Worm (Caenorhabditis elegans) whole organism, young adult: Measurements from ENCODE around the gene B0244.10.

Source experiments
- B0019.2 ChIP-seq: fragments of 200-800 bp; sonication (Bioruptor generic); conservative IDR thresholded peaks from 2 replicates; pipeline ENCODE4 v1.3.6; 2022; ENCODE audit warnings: missing genetic modification reagents, missing genetic modification characterization, missing compliant biosample characterization
- F22D6.2 ChIP-seq: sonication (generic microtip); optimal IDR thresholded peaks from 2 replicates; lab custom pipeline; 2016; ENCODE audit warnings: mild to moderate bottlenecking, missing genetic modification characterization, missing compliant biosample characterization
- F33H1.4 ChIP-seq: fragments of 200-800 bp; sonication (Bioruptor generic); IDR thresholded peaks from 2 replicates; pipeline ENCODE4 v1.3.6; 2022; ENCODE audit warnings: missing genetic modification reagents, missing genetic modification characterization, missing compliant biosample characterization
- F52B5.7 ChIP-seq: sonication (generic microtip); optimal IDR thresholded peaks from 2 replicates; lab custom pipeline; 2016; ENCODE audit warnings: mild to moderate bottlenecking, missing genetic modification characterization, missing compliant biosample characterization
- T07F8.4 ChIP-seq: sonication (generic microtip); optimal IDR thresholded peaks from 2 replicates; lab custom pipeline; 2016; ENCODE audit warnings: mild to moderate bottlenecking, missing genetic modification characterization, moderate library complexity, missing compliant biosample characterization
- Y53F4B.3 ChIP-seq: fragments of 200-800 bp; sonication (Bioruptor generic); IDR thresholded peaks from 2 replicates; pipeline ENCODE4 v1.3.6; 2022; ENCODE audit warnings: missing genetic modification reagents, missing genetic modification characterization, missing compliant biosample characterization
- Y53G8AR.9 ChIP-seq: fragments of 200-800 bp; sonication (Bioruptor generic); conservative IDR thresholded peaks from 2 replicates; pipeline ENCODE4 v1.3.6; 2022; ENCODE audit warnings: missing genetic modification reagents, missing genetic modification characterization, missing compliant biosample characterization
- Y67H2A.10 ChIP-seq: fragments of 200-800 bp; sonication (Bioruptor generic); conservative IDR thresholded peaks from 2 replicates; pipeline ENCODE4 v1.3.6; 2022; ENCODE audit warnings: missing genetic modification reagents, missing genetic modification characterization, missing compliant biosample characterization
- ZK185.1 ChIP-seq: sonication (generic microtip); optimal IDR thresholded peaks from 2 replicates; lab custom pipeline; 2016; ENCODE audit warnings: mild to moderate bottlenecking, missing genetic modification characterization, missing compliant biosample characterization; ENCODE audit not compliant: poor library complexity, severe bottlenecking
- akir-1 ChIP-seq: fragments of 200-800 bp; sonication (Bioruptor generic); optimal IDR thresholded peaks from 2 replicates; lab custom pipeline; 2018; ENCODE audit warnings: mild to moderate bottlenecking, missing genetic modification characterization, moderate library complexity, missing compliant biosample characterization
- aptf-3 ChIP-seq: fragments of 200-800 bp; sonication (Bioruptor generic); IDR thresholded peaks from 2 replicates; pipeline ENCODE4 v1.3.6; 2022; ENCODE audit warnings: missing genetic modification characterization, missing compliant biosample characterization
- athp-1 ChIP-seq: sonication (generic microtip); optimal IDR thresholded peaks from 2 replicates; lab custom pipeline; 2017; ENCODE audit warnings: mild to moderate bottlenecking, missing genetic modification characterization, missing compliant biosample characterization
- ccch-3 ChIP-seq: fragments of 200-800 bp; sonication (Bioruptor generic); optimal IDR thresholded peaks from 2 replicates; lab custom pipeline; 2018; ENCODE audit warnings: mild to moderate bottlenecking, missing genetic modification characterization, missing compliant biosample characterization
- cebp-1 ChIP-seq, 2 experiments: fragments of 200-800 bp in 1 of 2; sonication (Bioruptor generic) in 1 of 2; sonication (generic microtip) in 1 of 2; IDR thresholded peaks in 1 of 2; optimal IDR thresholded peaks in 1 of 2; 2 replicates each; pipeline versions ENCODE4 v1.3.6 to Lab custom; 2017 to 2022; ENCODE audit warnings: missing compliant biosample characterization in 2 of 2, missing genetic modification characterization in 2 of 2, mild to moderate bottlenecking in 1 of 2, missing genetic modification reagents in 1 of 2, moderate library complexity in 1 of 2
- ceh-100 ChIP-seq: fragments of 200-800 bp; sonication (Bioruptor generic); IDR thresholded peaks from 2 replicates; pipeline ENCODE4 v1.3.6; 2022; ENCODE audit warnings: missing genetic modification reagents, missing genetic modification characterization, missing compliant biosample characterization
- ceh-27 ChIP-seq: fragments of 200-800 bp; sonication (Bioruptor generic); optimal IDR thresholded peaks from 2 replicates; lab custom pipeline; 2018; ENCODE audit warnings: mild to moderate bottlenecking, missing genetic modification characterization, moderate library complexity, missing compliant biosample characterization
- ceh-40 ChIP-seq: fragments of 200-800 bp; sonication (Bioruptor generic); IDR thresholded peaks from 2 replicates; pipeline ENCODE4 v1.3.6; 2022; ENCODE audit warnings: missing genetic modification characterization, missing compliant biosample characterization
- chd-7 ChIP-seq: sonication (generic microtip); optimal IDR thresholded peaks from 2 replicates; lab custom pipeline; 2016; ENCODE audit warnings: mild to moderate bottlenecking, missing genetic modification characterization, moderate library complexity, missing compliant biosample characterization
- dox-1 ChIP-seq: fragments of 200-800 bp; sonication (Bioruptor generic); IDR thresholded peaks from 2 replicates; pipeline ENCODE4 v1.3.6; 2022; ENCODE audit warnings: missing genetic modification reagents, missing genetic modification characterization, missing compliant biosample characterization
- dpff-1 ChIP-seq: sonication (generic microtip); optimal IDR thresholded peaks from 2 replicates; lab custom pipeline; 2017; ENCODE audit warnings: mild to moderate bottlenecking, missing genetic modification characterization, missing compliant biosample characterization
- egl-44 ChIP-seq: fragments of 200-800 bp; sonication (Bioruptor generic); IDR thresholded peaks from 2 replicates; pipeline ENCODE4 v1.3.6; 2022; ENCODE audit warnings: missing genetic modification reagents, missing genetic modification characterization, missing compliant biosample characterization
- ekl-4 ChIP-seq: fragments of 200-800 bp; sonication (Bioruptor generic); IDR thresholded peaks from 2 replicates; pipeline ENCODE4 v1.3.6; 2022; ENCODE audit warnings: missing genetic modification reagents, missing genetic modification characterization, missing compliant biosample characterization
- gei-17 ChIP-seq: fragments of 200-800 bp; sonication (Bioruptor generic); optimal IDR thresholded peaks from 2 replicates; lab custom pipeline; 2018; ENCODE audit warnings: mild to moderate bottlenecking, missing genetic modification characterization, missing compliant biosample characterization
- him-1 ChIP-seq: sonication (generic microtip); optimal IDR thresholded peaks from 2 replicates; lab custom pipeline; 2016; ENCODE audit warnings: missing genotype, missing genetic modification reagents, missing genetic modification characterization, missing compliant biosample characterization
- hlh-12 ChIP-seq: sonication (generic microtip); optimal IDR thresholded peaks from 2 replicates; lab custom pipeline; 2016; ENCODE audit warnings: missing genetic modification characterization, missing compliant biosample characterization
- hlh-26 ChIP-seq: fragments of 200-800 bp; sonication (Bioruptor generic); conservative IDR thresholded peaks from 2 replicates; pipeline ENCODE4 v1.3.6; 2022; ENCODE audit warnings: missing genetic modification reagents, missing genetic modification characterization, missing compliant biosample characterization
- hmg-1.2 ChIP-seq: fragments of 200-800 bp; sonication (Bioruptor generic); IDR thresholded peaks from 2 replicates; pipeline ENCODE4 v1.3.6; 2022; ENCODE audit warnings: missing genetic modification reagents, missing genetic modification characterization, missing compliant biosample characterization
- hsf-1 ChIP-seq: fragments of 200-800 bp; sonication (Bioruptor generic); IDR thresholded peaks from 2 replicates; pipeline ENCODE4 v1.3.6; 2022; ENCODE audit warnings: missing genetic modification reagents, missing genetic modification characterization, missing compliant biosample characterization
- lag-1 ChIP-seq: fragments of 200-800 bp; sonication (Bioruptor generic); IDR thresholded peaks from 2 replicates; pipeline ENCODE4 v1.3.6; 2022; ENCODE audit warnings: missing genetic modification reagents, missing genetic modification characterization, missing compliant biosample characterization
- let-607 ChIP-seq, 2 experiments: fragments of 200-800 bp in 1 of 2; sonication (Bioruptor generic) in 1 of 2; sonication (generic microtip) in 1 of 2; optimal IDR thresholded peaks; 2 replicates each; lab custom pipeline; 2016 to 2018; ENCODE audit warnings: mild to moderate bottlenecking in 2 of 2, missing compliant biosample characterization in 2 of 2, missing genetic modification characterization in 2 of 2, moderate library complexity in 2 of 2, missing genotype in 1 of 2
- lin-35 ChIP-seq, 3 experiments: fragments of 150-350 bp in 2 of 3; sonication (generic microtip) in 1 of 3; optimal IDR thresholded peaks; 2 replicates each; lab custom pipeline; 2014 to 2018; ENCODE audit warnings: missing biosample characterization in 3 of 3, missing genetic modification characterization in 3 of 3, missing genetic modification reagents in 3 of 3
- lin-40 ChIP-seq: sonication (generic microtip); optimal IDR thresholded peaks from 2 replicates; lab custom pipeline; 2016; ENCODE audit warnings: missing genetic modification characterization, mild to moderate bottlenecking, missing compliant biosample characterization, missing genotype, missing genetic modification reagents
- madf-10 ChIP-seq: sonication (generic microtip); optimal IDR thresholded peaks from 2 replicates; lab custom pipeline; 2016; ENCODE audit warnings: mild to moderate bottlenecking, missing genetic modification characterization, missing compliant biosample characterization
- madf-3 ChIP-seq: fragments of 200-800 bp; sonication (Bioruptor generic); IDR thresholded peaks from 2 replicates; pipeline ENCODE4 v1.3.6; 2022; ENCODE audit warnings: missing genetic modification reagents, missing genetic modification characterization, missing compliant biosample characterization
- madf-6 ChIP-seq: fragments of 200-800 bp; sonication (Bioruptor generic); IDR thresholded peaks from 2 replicates; pipeline ENCODE4 v1.3.6; 2022; ENCODE audit warnings: missing genetic modification reagents, missing genetic modification characterization, missing compliant biosample characterization
- mxl-1 ChIP-seq: sonication (generic microtip); optimal IDR thresholded peaks from 2 replicates; lab custom pipeline; 2016; ENCODE audit warnings: missing genetic modification characterization, missing compliant biosample characterization
- nfyb-1 ChIP-seq: fragments of 200-800 bp; sonication (Bioruptor generic); IDR thresholded peaks from 2 replicates; pipeline ENCODE4 v1.3.6; 2022; ENCODE audit warnings: missing genetic modification reagents, missing genetic modification characterization, missing compliant biosample characterization
- nhr-80 ChIP-seq: sonication (generic microtip); optimal IDR thresholded peaks from 2 replicates; lab custom pipeline; 2016; ENCODE audit warnings: missing genetic modification characterization, missing compliant biosample characterization
- snpc-4 ChIP-seq, 5 experiments: fragments of 150-350 bp in 1 of 5; sonication (generic microtip) in 4 of 5; optimal IDR thresholded peaks; 2 replicates each; lab custom pipeline; 2014 to 2018; ENCODE audit warnings: missing genetic modification characterization in 5 of 5, missing biosample characterization in 3 of 5, antibody characterized with exemption in 2 of 5, mild to moderate bottlenecking in 2 of 5, missing compliant biosample characterization in 2 of 5, missing genotype in 2 of 5, moderate library complexity in 2 of 5, missing genetic modification reagents in 1 of 5
- tlf-1 ChIP-seq: fragments of 200-800 bp; sonication (Bioruptor generic); optimal IDR thresholded peaks from 2 replicates; lab custom pipeline; 2018; ENCODE audit warnings: mild to moderate bottlenecking, missing genetic modification characterization, missing compliant biosample characterization
- unc-130 ChIP-seq: sonication (generic microtip); optimal IDR thresholded peaks from 2 replicates; lab custom pipeline; 2016; ENCODE audit warnings: missing genetic modification reagents, missing genetic modification characterization, missing compliant biosample characterization
- xnd-1 ChIP-seq: sonication (generic microtip); optimal IDR thresholded peaks from 2 replicates; lab custom pipeline; 2016; ENCODE audit warnings: missing genotype, missing genetic modification reagents, missing genetic modification characterization, missing compliant biosample characterization
- zim-3 ChIP-seq: sonication (generic microtip); optimal IDR thresholded peaks from 2 replicates; lab custom pipeline; 2017; ENCODE audit warnings: mild to moderate bottlenecking, missing genetic modification characterization, moderate library complexity, missing compliant biosample characterization
- ztf-3 ChIP-seq: fragments of 200-800 bp; sonication (Bioruptor generic); optimal IDR thresholded peaks from 2 replicates; lab custom pipeline; 2018; ENCODE audit warnings: mild to moderate bottlenecking, missing genetic modification characterization, missing compliant biosample characterization
- ztf-6 ChIP-seq: fragments of 200-800 bp; sonication (Bioruptor generic); IDR thresholded peaks from 2 replicates; pipeline ENCODE4 v1.3.6; 2022; ENCODE audit warnings: missing genetic modification reagents, missing genetic modification characterization, missing compliant biosample characterization

The B0244.10 gene

DNA sequence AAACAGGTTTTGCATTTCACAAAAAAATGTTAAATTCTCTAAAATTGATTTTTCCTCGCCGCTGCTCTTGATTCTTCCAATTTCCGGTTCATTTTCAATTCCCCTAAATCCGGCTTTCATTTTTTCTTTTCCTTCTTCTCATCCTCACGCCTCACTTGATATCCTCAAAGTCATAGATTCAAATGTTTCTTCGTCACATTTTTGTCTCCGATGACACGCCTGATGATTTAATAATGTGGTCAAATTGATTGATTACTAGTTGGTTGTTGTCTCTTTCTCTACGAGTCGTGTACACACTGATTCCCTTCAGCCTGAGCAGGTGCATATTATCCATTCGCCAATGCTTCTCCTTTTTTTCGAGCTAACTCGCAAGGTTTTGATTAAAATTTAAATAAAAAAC is 13.5 kb upstream of the B0244.10 start:
- no peak for TF ChIP-seq ZK185.1 (tag; lab: Kevin White, UChicago)
- TF ChIP-seq madf-6 (GFP tag; lab: Robert Waterston, UW) = no peak
- no peak for TF ChIP-seq lin-40
- TF ChIP-seq ztf-6 (GFP tag; lab: Robert Waterston, UW) = no peak
- TF ChIP-seq lag-1 (GFP tag; lab: Robert Waterston, UW) = no peak
- no peak for TF ChIP-seq Y53F4B.3 (GFP tag; lab: Robert Waterston, UW)
- TF ChIP-seq mxl-1 (tag; lab: Kevin White, UChicago) = no peak
- no peak for TF ChIP-seq aptf-3 (GFP tag; lab: Robert Waterston, UW)

DNA sequence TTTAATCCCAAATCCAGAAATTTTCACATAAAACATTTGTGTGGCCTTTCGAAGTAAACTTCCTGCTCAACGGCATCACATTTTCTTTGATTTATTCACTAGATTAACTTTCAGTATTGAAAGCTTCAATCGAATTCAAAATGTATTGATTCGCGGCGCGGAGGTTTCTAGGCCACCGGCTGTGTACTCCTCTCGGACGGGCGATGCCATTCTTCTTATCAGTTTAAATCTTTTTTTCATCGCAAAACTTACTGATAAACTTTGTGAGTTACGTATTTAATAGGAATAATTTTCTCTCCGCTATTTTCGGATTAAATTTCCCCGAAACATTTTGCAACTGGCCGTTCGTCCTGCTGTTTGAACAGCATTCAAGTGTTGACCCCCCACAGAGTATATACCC is 13.1 kb upstream of the B0244.10 start:
- TF ChIP-seq dox-1 (GFP tag; lab: Robert Waterston, UW) (peak; percentile 68), nhr-80 (tag; lab: Kevin White, UChicago) (peak; percentile 48), hmg-1.2 (no peak), gei-17 (GFP tag; lab: Kevin White, UChicago) (peak; percentile 4), ekl-4 (GFP tag; lab: Robert Waterston, UW) (peak; percentile 37; the same call in 1 of the 2 replicates), zim-3 (tag; lab: Kevin White, UChicago) (peak; percentile 5), hlh-12 (tag; lab: Kevin White, UChicago) (no peak), ccch-3 (peak; percentile 36), athp-1 (tag; lab: Kevin White, UChicago) (peak; percentile 12), tlf-1 (GFP tag; lab: Kevin White, UChicago) (peak; percentile 16), dpff-1 (tag; lab: Kevin White, UChicago) (no peak), ceh-40 (GFP tag; lab: Robert Waterston, UW) (no peak), F22D6.2 (tag; lab: Kevin White, UChicago) (peak; percentile 25), hlh-26 (no peak), B0019.2 (GFP tag; lab: Robert Waterston, UW) (no peak), lin-35 (GFP tag; optimal IDR thresholded peaks at IDR 0.05; lab: Kevin White, UChicago) (peak in 1 of 3 experiments; percentile 75), madf-10 (tag; lab: Kevin White, UChicago) (peak; percentile 27), lin-40 (peak; percentile 61), nfyb-1 (GFP tag; lab: Robert Waterston, UW) (peak; percentile 62; the same call in 1 of the 2 replicates), ztf-3 (no peak), akir-1 (GFP tag; lab: Kevin White, UChicago) (peak; percentile 69), xnd-1 (no peak), T07F8.4 (no peak), ceh-100 (no peak), hsf-1 (GFP tag; lab: Robert Waterston, UW) (no peak), let-607 (tag; optimal IDR thresholded peaks at IDR 0.05; lab: Kevin White, UChicago) (peak in 1 of 2 experiments; percentile 47), him-1 (tag; lab: Kevin White, UChicago) (no peak), F52B5.7 (no peak), cebp-1 (GFP tag; IDR thresholded peaks at IDR 0.05; lab: Robert Waterston, UW) (no peak), cebp-1 (tag; optimal IDR thresholded peaks at IDR 0.05; lab: Kevin White, UChicago) (peak; percentile 51), ceh-27 (GFP tag; lab: Kevin White, UChicago) (peak; percentile 73), ztf-6 (GFP tag; lab: Robert Waterston, UW) (no peak), ZK185.1 (tag; lab: Kevin White, UChicago) (peak; percentile 96), Y53G8AR.9 (GFP tag; lab: Robert Waterston, UW) (0 out of 2 replicates have a peak, but pooled peaks have one; percentile 53), Y67H2A.10 (GFP tag; lab: Robert Waterston, UW) (peak; percentile 62; the same call in 1 of the 2 replicates), snpc-4 (GFP tag; optimal IDR thresholded peaks at IDR 0.05; lab: Kevin White, UChicago) (no peak), snpc-4 (tag; optimal IDR thresholded peaks at IDR 0.05; lab: Kevin White, UChicago) (peak in 3 of 4 experiments; percentile 40 to 42 (median 42)), egl-44 (GFP tag; lab: Robert Waterston, UW) (no peak), chd-7 (peak; percentile 20), F33H1.4 (peak; percentile 46; the same call in 1 of the 2 replicates), unc-130 (GFP tag; lab: Kevin White, UChicago) (peak; percentile 45), madf-3 (GFP tag; lab: Robert Waterston, UW) (0 out of 2 replicates have a peak, but pooled peaks have one; percentile 43)
